Worm (Caenorhabditis elegans) whole organism, young adult: ENCODE measurements around the gene best-20.
A peak's percentile ranks its signal among the peaks of the same experiment; 100 is the strongest.

Experiments used
- Y95B8A.8 ChIP-seq: fragments of 200-800 bp; sonication (Bioruptor generic); IDR thresholded peaks from 2 replicates; pipeline ENCODE4 v1.3.6; 2022; ENCODE audit warnings: missing genetic modification reagents, missing genetic modification characterization, missing compliant biosample characterization
- ama-1 ChIP-seq, 3 experiments: fragments of 150-350 bp in 1 of 3; sonication (generic microtip) in 2 of 3; optimal IDR thresholded peaks; 2 replicates each; lab custom pipeline; 2014 to 2018; ENCODE audit warnings: missing biosample characterization in 2 of 3, missing genetic modification characterization in 2 of 3, missing genetic modification reagents in 2 of 3
- athp-1 ChIP-seq: sonication (generic microtip); optimal IDR thresholded peaks from 2 replicates; lab custom pipeline; 2017; ENCODE audit warnings: mild to moderate bottlenecking, missing genetic modification characterization, missing compliant biosample characterization
- ceh-27 ChIP-seq: fragments of 200-800 bp; sonication (Bioruptor generic); optimal IDR thresholded peaks from 2 replicates; lab custom pipeline; 2018; ENCODE audit warnings: mild to moderate bottlenecking, missing genetic modification characterization, moderate library complexity, missing compliant biosample characterization
- dox-1 ChIP-seq: fragments of 200-800 bp; sonication (Bioruptor generic); IDR thresholded peaks from 2 replicates; pipeline ENCODE4 v1.3.6; 2022; ENCODE audit warnings: missing genetic modification reagents, missing genetic modification characterization, missing compliant biosample characterization
- hsf-1 ChIP-seq: fragments of 200-800 bp; sonication (Bioruptor generic); IDR thresholded peaks from 2 replicates; pipeline ENCODE4 v1.3.6; 2022; ENCODE audit warnings: missing genetic modification reagents, missing genetic modification characterization, missing compliant biosample characterization
- lir-1 ChIP-seq: fragments of 200-800 bp; sonication (Bioruptor generic); conservative IDR thresholded peaks from 2 replicates; pipeline ENCODE4 v1.3.6; 2022; ENCODE audit warnings: missing genetic modification reagents, missing genetic modification characterization, missing compliant biosample characterization
- madf-3 ChIP-seq: fragments of 200-800 bp; sonication (Bioruptor generic); IDR thresholded peaks from 2 replicates; pipeline ENCODE4 v1.3.6; 2022; ENCODE audit warnings: missing genetic modification reagents, missing genetic modification characterization, missing compliant biosample characterization
- nfya-1 ChIP-seq: sonication (generic microtip); optimal IDR thresholded peaks from 2 replicates; lab custom pipeline; 2017; ENCODE audit warnings: antibody characterized with exemption, missing compliant biosample characterization, missing genetic modification characterization, borderline replicate concordance; ENCODE audit not compliant: insufficient read depth
- sea-2 ChIP-seq: fragments of 200-800 bp; sonication (Bioruptor generic); IDR thresholded peaks from 2 replicates; pipeline ENCODE4 v1.3.6; 2022; ENCODE audit warnings: missing genetic modification characterization, missing compliant biosample characterization
- xnd-1 ChIP-seq: sonication (generic microtip); optimal IDR thresholded peaks from 2 replicates; lab custom pipeline; 2016; ENCODE audit warnings: missing genotype, missing genetic modification reagents, missing genetic modification characterization, missing compliant biosample characterization
- ztf-22 ChIP-seq: fragments of 200-800 bp; sonication (Bioruptor generic); optimal IDR thresholded peaks from 2 replicates; lab custom pipeline; 2018; ENCODE audit warnings: mild to moderate bottlenecking, missing genetic modification characterization, moderate library complexity, missing compliant biosample characterization

DNA sequence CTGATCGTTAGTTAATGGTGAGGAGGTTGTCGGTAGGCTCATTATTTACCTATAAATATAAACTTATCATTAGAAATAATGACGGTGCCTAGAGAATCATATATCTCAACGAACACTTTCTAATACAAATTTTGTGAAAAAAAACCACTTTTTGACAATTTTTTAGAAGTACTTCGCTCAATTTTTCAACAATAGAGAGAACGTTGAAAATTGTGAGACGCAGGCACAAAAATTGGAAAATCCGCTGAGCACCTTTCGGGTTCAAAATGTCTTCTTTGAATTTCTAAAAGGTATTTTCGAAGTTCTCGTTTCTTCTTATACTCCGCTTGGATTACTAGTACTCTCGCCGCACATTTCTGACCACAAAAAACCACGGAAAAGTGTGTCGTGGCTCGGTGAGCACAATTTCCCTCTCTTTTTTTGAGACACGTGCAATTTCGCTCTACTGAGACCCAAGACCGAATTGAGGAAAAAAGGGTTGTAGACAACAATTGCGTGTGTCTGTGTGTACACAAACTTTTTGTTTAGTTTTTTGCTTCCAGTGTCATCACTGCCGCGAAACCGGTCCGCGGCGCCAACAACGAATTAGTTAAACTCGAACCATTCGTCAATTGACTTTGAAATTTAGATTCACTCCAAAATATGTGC is 15.1 kb upstream of the best-20 start, which contains the start of gene nape-1:
- TF ChIP-seq dox-1 (GFP tag; lab: Robert Waterston, UW) = peak; percentile 32; the same call in 1 of the 2 replicates
- TF ChIP-seq nfya-1 (tag; lab: Kevin White, UChicago) = no peak
- no peak for TF ChIP-seq Y95B8A.8 (GFP tag; lab: Robert Waterston, UW)
- no peak for TF ChIP-seq lir-1 (GFP tag; lab: Robert Waterston, UW)
- no peak for TF ChIP-seq sea-2 (GFP tag; lab: Robert Waterston, UW)
- TF ChIP-seq madf-3 (GFP tag; lab: Robert Waterston, UW) = no peak
- TF ChIP-seq ztf-22 (GFP tag; lab: Kevin White, UChicago) = no peak
- no peak for TF ChIP-seq ceh-27 (GFP tag; lab: Kevin White, UChicago)
- no peak for TF ChIP-seq athp-1 (tag; lab: Kevin White, UChicago)
- no peak for TF ChIP-seq ama-1 (optimal IDR thresholded peaks at IDR 0.05; lab: Kevin White, UChicago)
- TF ChIP-seq ama-1 (GFP tag; optimal IDR thresholded peaks at IDR 0.05; lab: Kevin White, UChicago) = no peak
- TF ChIP-seq xnd-1 (tag; lab: Kevin White, UChicago) = no peak
- no peak for TF ChIP-seq hsf-1 (GFP tag; lab: Robert Waterston, UW)
